Worm (Caenorhabditis elegans) whole organism, midembryonic: ENCODE measurements around the gene srh-194.

Experiments
- cog-1 ChIP-seq: sonication (generic microtip); optimal IDR thresholded peaks from 2 replicates; lab custom pipeline; 2016; ENCODE audit warnings: missing genetic modification characterization, missing compliant biosample characterization
- klf-2 ChIP-seq: fragments of 200-800 bp; sonication (Bioruptor generic); conservative IDR thresholded peaks from 2 replicates; pipeline ENCODE4 v1.3.6; 2022; ENCODE audit warnings: missing genetic modification reagents, missing genetic modification characterization, missing compliant biosample characterization
- ref-1 ChIP-seq: fragments of 200-800 bp; sonication (Bioruptor generic); conservative IDR thresholded peaks from 2 replicates; pipeline ENCODE4 v1.3.6; 2022; ENCODE audit warnings: missing genetic modification reagents, missing genetic modification characterization, missing compliant biosample characterization
- tab-1 ChIP-seq: fragments of 200-800 bp; sonication (Bioruptor generic); IDR thresholded peaks from 2 replicates; pipeline ENCODE4 v1.3.6; 2022; ENCODE audit warnings: missing genetic modification characterization, missing compliant biosample characterization
- ztf-29 ChIP-seq: fragments of 200-800 bp; sonication (Bioruptor generic); IDR thresholded peaks from 2 replicates; pipeline ENCODE4 v1.3.6; 2022; ENCODE audit warnings: missing genetic modification reagents, missing genetic modification characterization, missing compliant biosample characterization

DNA sequence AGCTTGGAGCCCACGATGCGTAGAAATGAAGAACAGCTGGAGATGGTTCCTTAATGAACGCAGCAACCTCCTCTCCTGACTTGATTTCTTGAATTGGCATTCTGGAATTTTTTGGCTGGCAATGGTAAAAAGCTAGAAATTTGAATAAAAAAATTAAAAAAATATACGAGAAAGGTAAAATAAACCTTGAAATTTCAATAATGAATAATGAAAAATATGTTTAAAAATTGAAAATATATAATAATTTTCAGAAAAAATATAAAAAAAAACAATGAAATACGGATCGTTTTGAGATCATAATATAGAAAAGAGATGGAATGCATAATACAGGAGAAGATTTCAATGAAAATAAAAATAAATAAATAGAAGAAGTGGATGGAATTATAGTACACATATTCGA, 47.9 kb upstream of the srh-194 start, which contains the start of gene glrx-3:
- TF ChIP-seq ztf-29 (GFP tag; lab: Robert Waterston, UW) (no peak), klf-2 (GFP tag; lab: Robert Waterston, UW) (no peak), ref-1 (GFP tag; lab: Robert Waterston, UW) (no peak), tab-1 (GFP tag; lab: Robert Waterston, UW) (no peak), cog-1 (tag; lab: Kevin White, UChicago) (no peak)
